Fruit fly (Drosophila melanogaster) ovary, adult (tissue): ENCODE results near the gene bocks.

Experiments
- CG17801 ChIP-seq: fragments of 200-800 bp; optimal IDR thresholded peaks from 2 replicates; lab custom pipeline; 2019; ENCODE audit warnings: missing biosample characterization, mild to moderate bottlenecking, missing genetic modification characterization, moderate library complexity; ENCODE audit not compliant: partially characterized antibody

bocks gene

DNA sequence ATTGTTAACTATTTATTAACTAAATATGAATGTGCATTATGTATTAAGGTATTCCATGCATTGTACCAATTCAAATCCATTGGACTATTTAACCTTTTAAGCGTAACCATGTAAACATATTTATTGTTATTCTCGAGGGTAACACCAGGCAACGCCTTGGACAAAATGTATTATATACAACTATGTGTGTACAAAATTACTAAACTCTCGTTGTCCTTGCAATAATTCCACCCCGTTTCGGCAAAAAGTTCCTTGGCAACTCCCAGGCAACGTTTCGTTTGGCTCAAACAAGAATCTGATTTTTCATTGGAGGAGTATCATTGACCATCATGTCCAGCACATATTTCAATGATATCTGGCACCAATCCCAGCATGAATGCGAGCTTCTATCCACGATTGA is 24.9 kb downstream of the bocks start, which contains the start of gene CG16789:
Gene CG16789 (plus strand): TSS at position 301 of the 400 bp plus-strand sequence.
- no peak for TF ChIP-seq CG17801

DNA sequence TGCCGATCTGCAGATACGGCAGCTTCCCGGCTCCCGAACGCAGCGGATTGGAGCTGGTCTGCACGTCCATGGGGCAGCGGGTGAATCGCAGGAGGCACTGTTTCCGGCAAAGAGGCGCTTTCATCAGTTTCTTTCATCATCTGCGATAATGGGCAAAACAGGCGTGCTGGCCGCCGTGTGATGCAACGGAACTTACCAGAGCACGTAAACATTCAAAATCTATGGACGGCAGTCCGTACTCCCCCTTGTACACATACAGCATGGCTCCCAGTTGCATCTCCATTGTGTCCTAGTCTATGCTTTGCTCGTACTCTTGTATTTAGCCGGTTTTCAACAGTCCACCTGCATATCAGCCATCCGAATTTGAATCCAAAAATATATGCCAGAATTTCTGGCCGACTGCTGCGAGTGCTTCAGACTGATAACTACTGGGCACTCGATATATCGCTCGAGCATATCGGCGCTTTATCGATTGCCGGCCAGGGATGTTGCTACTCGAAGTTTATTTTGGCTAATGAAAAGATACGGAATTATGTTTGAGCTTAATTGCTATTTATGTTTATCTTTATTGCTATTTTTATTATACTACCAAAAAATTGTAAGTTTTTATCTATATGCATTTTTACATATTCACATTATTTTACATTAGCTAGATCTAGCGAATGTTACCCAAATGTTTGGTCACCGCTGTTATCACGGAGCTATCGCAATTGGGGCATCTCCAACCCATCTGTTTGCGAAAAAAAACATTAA is 27.4 kb downstream of the bocks start, which contains the start of the genes CG9393 and Vps45:
Gene CG9393 (minus strand): TSS at position 434 of the 753 bp plus-strand sequence.
Gene Vps45 (plus strand): TSS at position 685 of the 753 bp plus-strand sequence.
- TF ChIP-seq CG17801 = peak; percentile 15

DNA sequence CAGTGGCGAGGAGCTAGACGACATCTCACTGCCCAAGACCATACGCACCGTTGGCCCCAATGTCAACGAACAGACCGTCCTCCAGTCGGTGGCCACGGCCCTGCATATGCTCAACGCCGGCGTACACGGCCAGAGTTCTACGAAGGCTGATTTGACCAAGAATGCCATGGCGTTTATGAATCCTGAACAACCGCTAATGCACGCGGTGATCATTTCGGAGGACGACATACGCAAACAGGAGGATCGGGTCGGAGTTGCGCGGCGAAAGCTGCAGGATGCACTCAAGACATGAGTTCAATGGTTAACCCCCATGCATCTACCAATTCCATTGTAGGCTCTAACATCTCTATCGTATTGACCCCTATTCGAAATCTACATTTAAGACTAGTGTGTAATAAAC is 29.7 kb downstream of the bocks start:
- no peak for TF ChIP-seq CG17801

DNA sequence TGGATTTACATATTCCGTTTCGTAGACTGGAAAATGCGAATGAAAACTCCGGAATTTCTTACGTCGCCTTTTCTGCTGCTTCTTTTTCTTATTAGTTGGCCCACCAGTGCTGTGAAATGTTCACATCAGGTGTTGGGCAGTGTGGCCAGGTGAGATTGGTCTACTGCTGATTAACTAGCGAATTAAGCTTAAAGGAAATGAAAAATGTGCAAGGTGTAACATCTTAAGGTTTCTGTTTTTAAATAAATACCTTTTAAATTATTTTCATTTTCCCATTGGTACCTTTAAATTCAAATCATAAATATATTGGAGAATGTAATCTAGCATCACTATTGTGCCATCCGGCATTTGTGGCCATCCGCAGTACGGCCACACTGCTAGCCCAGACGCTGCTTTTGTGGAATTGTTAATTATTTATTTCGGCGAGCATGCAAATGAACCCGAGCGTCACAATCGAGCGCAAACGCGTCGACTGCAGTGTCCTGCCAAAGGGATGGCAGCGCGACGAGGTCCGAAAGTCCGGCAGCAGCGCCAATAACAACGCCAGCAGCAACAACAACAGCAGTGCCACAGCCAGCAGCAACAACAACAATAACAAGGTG is 31.3 kb downstream of the bocks start, which contains the start of the genes AP-1mu and MBD-like:
Gene AP-1mu (minus strand): TSS at position 113 of the 602 bp plus-strand sequence.
Gene MBD-like (plus strand): TSS at position 348 of the 602 bp plus-strand sequence.
- TF ChIP-seq CG17801 = peak; percentile 72

DNA sequence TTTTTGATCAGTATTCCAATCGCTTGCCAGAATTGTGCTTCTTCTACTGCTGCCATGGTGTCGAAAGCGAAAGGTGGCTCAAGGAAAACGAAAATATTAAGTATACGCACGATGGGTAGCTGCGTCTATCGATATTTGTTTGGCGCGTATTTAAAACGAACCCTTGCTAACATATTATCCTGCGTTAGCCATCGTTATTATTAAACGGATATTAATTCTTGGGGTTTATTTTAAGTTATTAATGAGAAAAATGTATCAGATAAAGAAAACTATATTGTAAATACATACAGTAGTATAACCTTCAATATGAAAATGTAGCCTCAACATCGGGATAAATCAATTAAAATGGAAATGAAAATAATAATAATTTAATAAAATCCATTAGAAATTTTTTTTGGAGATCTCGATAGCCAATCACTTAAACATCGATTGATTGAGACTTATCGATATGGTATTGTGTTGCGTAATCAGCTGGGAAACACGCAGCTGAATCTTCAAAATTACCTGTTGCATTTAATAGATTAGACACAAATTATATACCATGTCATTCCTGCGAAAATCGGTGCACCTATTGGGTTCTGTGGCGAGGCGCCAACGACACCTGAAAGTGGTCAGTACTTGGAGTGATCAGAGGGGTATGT is 35.3 kb downstream of the bocks start, which contains the start of the genes CG9386 and BckdhA:
Gene CG9386 (minus strand): TSS at position 75 of the 641 bp plus-strand sequence.
Gene BckdhA (plus strand): TSS at position 452 of the 641 bp plus-strand sequence.
- no peak for TF ChIP-seq CG17801

DNA sequence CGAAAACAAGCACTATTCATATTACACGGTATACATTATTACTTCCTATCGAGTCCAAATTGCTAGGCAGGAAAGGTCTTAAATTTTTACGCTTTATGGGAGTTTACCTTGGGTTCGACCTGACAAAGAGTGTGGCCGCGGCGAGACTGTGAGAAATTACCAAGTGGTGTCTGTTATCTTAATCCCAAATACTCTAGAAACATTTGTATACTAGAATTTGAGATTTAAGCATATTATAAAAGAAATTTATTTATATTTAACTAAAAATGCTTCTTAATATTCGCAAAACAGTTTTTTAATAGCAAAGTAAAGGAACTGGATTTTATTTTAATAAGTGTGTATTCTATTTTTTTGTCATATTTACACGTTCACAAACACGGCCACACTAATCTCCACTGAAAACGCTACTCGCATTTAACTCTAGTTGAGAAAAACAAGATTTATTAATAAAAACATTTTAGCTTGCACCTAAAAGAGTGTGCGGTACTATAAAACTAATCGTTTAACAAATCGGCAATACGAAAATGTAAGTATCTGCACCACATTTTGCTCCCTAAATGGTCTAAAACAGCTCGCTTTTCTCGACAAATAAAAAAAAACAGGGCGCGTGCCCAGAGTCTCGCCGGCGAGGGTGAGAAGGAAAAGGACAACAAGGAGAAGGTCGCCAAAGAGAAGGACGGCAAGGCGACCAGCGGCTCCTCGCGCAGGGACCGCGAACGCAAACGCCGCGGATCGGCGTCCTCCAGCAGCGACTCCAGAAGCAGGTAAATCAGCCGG is 39.0 kb downstream of the bocks start, which contains the start of the genes mura and RnpS1:
Gene mura (minus strand): TSS at position 148 of the 777 bp plus-strand sequence.
Gene RnpS1 (plus strand): TSS at position 376 of the 777 bp plus-strand sequence.
- TF ChIP-seq CG17801 = no peak

DNA sequence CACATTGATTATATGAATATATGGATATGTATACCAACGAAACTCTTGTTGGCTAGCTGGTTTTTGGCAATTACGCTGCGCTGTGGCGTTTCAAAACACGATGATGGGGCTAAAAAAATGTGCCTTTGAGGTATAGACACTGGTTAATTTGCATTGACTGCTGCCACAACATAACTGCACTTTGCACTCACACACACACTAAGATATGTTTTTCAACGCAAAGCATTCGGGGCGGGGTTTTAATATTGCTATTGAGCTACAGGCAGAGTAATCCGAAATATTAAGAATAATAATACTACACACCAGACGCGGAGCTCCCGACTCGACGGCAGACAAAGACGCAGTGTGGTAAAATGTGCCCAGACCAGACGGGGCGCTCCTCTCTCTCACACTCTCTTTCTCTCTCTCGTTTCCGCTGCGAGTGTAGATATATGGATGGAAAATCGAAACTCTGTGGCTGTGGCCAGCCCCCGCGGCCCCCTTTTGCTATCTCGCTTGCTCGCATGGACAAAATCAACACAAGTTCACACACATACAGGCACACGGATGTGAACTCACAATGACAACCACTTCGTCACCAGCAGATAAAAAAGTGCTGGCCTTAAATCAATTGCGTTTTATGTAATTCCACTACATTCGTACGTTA is 39.7 kb downstream of the bocks start:
- peak; percentile 43 for TF ChIP-seq CG17801

DNA sequence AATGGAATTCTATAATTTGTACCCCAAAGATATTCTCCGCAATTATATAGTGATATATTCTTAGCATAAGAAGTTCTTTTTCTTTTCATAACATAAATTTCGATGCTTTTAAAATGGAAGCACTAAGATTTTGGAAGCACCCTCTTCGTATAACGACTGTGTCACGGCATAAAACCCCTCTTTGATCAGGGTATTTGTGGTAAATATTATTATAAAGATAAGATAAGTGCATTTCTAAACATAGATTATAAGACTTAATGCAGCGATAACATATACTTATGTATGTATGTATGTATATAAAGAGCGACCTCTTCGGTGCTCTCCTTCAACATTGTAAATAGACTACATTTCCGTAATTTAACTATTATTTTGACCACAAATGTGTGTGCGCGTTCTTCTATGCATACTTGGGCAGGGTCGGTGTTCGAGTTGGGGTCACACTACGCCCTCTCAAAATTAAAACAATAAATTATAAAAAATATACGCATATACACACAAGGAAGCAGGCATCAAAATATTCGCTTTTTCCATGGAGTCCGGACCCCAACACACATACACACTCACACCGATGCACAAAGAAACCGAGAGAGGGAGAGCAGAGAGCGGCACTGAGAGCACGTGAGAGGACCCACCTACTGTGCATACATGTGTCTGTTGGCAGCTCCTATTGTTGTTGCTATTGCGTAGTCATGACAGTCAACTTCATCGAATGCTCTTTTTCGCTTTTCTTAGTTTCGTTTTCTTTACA is 40.4 kb downstream of the bocks start:
- TF ChIP-seq CG17801 = no peak

DNA sequence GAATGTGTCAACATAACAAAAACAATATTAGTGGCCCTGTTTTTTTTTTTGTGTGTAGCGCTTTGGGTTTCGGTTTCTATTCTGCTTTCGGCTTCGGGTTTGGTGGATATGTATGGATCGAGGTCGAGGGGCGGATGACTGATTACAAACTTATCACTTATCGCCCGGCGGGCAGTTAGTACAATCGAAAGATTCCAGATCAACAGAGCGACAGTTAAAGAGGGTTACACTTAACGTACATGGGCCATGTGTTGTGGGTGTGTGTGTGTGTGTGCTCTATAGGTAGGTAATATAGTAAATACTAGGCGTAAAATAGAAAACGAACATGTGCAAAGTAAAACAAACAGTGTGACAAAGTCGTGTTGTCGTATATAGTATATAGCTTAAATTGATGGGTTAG is 42.0 kb downstream of the bocks start:
- no peak for TF ChIP-seq CG17801

DNA sequence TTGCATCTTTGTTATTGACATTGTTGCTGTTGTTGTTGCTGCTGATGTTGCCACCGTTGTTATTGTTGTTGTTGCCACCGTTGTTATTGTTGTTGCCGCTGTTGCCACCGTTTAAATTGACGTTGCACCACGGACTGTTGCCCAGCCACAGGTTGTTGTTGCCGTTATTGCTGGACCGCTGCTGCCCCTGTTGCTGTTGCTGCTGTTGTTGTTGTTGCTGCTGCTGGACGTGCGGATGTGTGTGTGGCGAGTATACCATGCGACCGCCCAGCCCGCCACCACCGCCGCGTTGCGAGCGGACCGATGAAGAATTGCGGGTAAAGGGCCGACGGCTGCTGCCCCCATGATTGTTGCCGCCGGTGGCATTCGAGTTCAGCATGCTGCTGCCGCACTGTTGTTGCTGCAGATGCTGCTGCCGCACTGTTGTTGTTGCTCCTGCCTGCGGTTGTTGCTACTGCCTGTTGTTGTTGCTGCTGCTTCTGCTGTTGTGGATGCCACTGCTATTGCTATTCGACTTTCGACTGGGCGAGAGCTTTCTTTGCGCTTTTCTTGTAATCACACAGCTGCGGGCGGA is 43.9 kb downstream of the bocks start:
- no peak for TF ChIP-seq CG17801

DNA sequence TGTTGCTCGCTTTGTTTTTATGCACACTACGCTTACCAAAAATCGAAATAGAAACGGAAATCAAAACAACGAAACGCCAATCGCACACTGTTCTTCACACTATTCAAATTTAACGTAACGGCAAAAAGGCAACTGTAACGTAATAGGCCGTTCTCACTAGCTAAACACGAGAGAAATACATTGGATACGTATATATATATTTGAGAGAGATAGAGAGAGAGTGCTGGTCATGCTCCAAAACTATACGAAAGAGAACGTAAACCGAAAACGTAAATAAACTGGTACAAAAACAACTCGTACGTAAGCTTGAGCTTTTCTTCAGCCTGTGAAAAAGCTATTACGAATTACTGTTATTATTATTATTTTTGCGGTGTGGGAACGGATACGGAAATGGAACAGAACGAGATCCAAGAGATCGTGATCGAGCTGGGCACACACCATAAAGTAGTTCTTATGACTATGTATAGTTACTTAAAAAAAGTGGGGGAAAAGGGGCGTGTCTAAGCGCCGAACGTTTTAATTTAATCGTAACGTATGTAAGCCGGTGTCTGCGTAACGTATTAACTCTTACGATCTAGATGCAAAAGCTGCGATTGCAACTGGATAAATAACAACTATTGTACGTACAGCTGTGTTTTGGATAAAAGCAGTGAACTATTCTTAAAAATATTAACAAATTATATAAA is 47.2 kb downstream of the bocks start:
- no peak for TF ChIP-seq CG17801
